Worm (Caenorhabditis elegans): ENCODE data around the gene mxl-3.

DNA sequence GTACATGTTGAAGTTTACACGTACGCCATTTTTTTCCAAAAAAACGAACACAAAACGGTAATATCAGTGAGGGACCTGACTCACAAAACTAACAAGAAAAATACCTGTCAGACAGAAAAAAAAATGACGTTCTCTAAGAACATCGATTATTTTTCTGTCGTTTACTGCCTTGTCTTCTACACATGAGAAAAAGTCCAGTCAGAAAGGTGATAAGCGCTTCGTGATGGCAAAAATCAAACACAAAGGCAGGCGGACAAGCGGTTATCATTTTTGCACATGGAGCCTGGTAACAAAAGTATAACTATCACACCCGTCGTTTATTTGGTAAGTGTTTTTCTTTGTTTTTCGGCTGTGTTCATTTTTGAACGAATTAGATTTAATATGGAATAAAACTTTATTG, 16.8 kb downstream of the mxl-3 start, which contains the start of gene F46G10.4:
- TF ChIP-seq nhr-237 (tag; optimal IDR thresholded peaks at IDR 0.05) = no peak
- TF ChIP-seq ztf-11 (tag; optimal IDR thresholded peaks at IDR 0.05) = no peak
